Worm (Caenorhabditis elegans) whole organism, young adult: ENCODE measurements around the gene C29A12.6.

Source experiments
- B0019.2 ChIP-seq: fragments of 200-800 bp; sonication (Bioruptor generic); conservative IDR thresholded peaks from 2 replicates; pipeline ENCODE4 v1.3.6; 2022; ENCODE audit warnings: missing genetic modification reagents, missing genetic modification characterization, missing compliant biosample characterization
- B0336.3 ChIP-seq: fragments of 200-800 bp; sonication (Bioruptor generic); IDR thresholded peaks from 2 replicates; pipeline ENCODE4 v1.3.6; 2022; ENCODE audit warnings: missing genetic modification characterization, missing compliant biosample characterization
- F57A8.1 ChIP-seq: fragments of 200-800 bp; sonication (Bioruptor generic); optimal IDR thresholded peaks from 2 replicates; lab custom pipeline; 2018; ENCODE audit warnings: mild to moderate bottlenecking, missing genetic modification characterization, moderate library complexity, missing compliant biosample characterization
- K12H6.12 ChIP-seq: fragments of 200-800 bp; sonication (Bioruptor generic); optimal IDR thresholded peaks from 2 replicates; lab custom pipeline; 2018; ENCODE audit warnings: mild to moderate bottlenecking, missing genetic modification characterization, missing compliant biosample characterization
- T07F8.4 ChIP-seq: sonication (generic microtip); optimal IDR thresholded peaks from 2 replicates; lab custom pipeline; 2016; ENCODE audit warnings: mild to moderate bottlenecking, missing genetic modification characterization, moderate library complexity, missing compliant biosample characterization
- T26A5.8 ChIP-seq: sonication (generic microtip); optimal IDR thresholded peaks from 2 replicates; lab custom pipeline; 2016; ENCODE audit warnings: missing genetic modification characterization, missing compliant biosample characterization
- Y53F4B.3 ChIP-seq: fragments of 200-800 bp; sonication (Bioruptor generic); IDR thresholded peaks from 2 replicates; pipeline ENCODE4 v1.3.6; 2022; ENCODE audit warnings: missing genetic modification reagents, missing genetic modification characterization, missing compliant biosample characterization
- Y79H2A.3 ChIP-seq: fragments of 200-800 bp; sonication (Bioruptor generic); conservative IDR thresholded peaks from 2 replicates; pipeline ENCODE4 v1.3.6; 2022; ENCODE audit warnings: missing genetic modification reagents, missing genetic modification characterization, missing compliant biosample characterization
- Y95B8A.8 ChIP-seq: fragments of 200-800 bp; sonication (Bioruptor generic); IDR thresholded peaks from 2 replicates; pipeline ENCODE4 v1.3.6; 2022; ENCODE audit warnings: missing genetic modification reagents, missing genetic modification characterization, missing compliant biosample characterization
- ama-1 ChIP-seq, 3 experiments: fragments of 150-350 bp in 1 of 3; sonication (generic microtip) in 2 of 3; optimal IDR thresholded peaks; 2 replicates each; lab custom pipeline; 2014 to 2018; ENCODE audit warnings: missing biosample characterization in 2 of 3, missing genetic modification characterization in 2 of 3, missing genetic modification reagents in 2 of 3
- aptf-2 ChIP-seq: fragments of 200-800 bp; sonication (Bioruptor generic); conservative IDR thresholded peaks from 2 replicates; pipeline ENCODE4 v1.3.6; 2022; ENCODE audit warnings: missing genetic modification reagents, missing genetic modification characterization, missing compliant biosample characterization
- attf-5 ChIP-seq: fragments of 200-800 bp; sonication (Bioruptor generic); optimal IDR thresholded peaks from 2 replicates; lab custom pipeline; 2018; ENCODE audit warnings: mild to moderate bottlenecking, missing genetic modification characterization, missing compliant biosample characterization
- cebp-1 ChIP-seq, 2 experiments: fragments of 200-800 bp in 1 of 2; sonication (Bioruptor generic) in 1 of 2; sonication (generic microtip) in 1 of 2; IDR thresholded peaks in 1 of 2; optimal IDR thresholded peaks in 1 of 2; 2 replicates each; pipeline versions ENCODE4 v1.3.6 to Lab custom; 2017 to 2022; ENCODE audit warnings: missing compliant biosample characterization in 2 of 2, missing genetic modification characterization in 2 of 2, mild to moderate bottlenecking in 1 of 2, missing genetic modification reagents in 1 of 2, moderate library complexity in 1 of 2
- ceh-27 ChIP-seq: fragments of 200-800 bp; sonication (Bioruptor generic); optimal IDR thresholded peaks from 2 replicates; lab custom pipeline; 2018; ENCODE audit warnings: mild to moderate bottlenecking, missing genetic modification characterization, moderate library complexity, missing compliant biosample characterization
- ceh-40 ChIP-seq: fragments of 200-800 bp; sonication (Bioruptor generic); IDR thresholded peaks from 2 replicates; pipeline ENCODE4 v1.3.6; 2022; ENCODE audit warnings: missing genetic modification characterization, missing compliant biosample characterization
- ets-4 ChIP-seq: fragments of 200-800 bp; sonication (Bioruptor generic); optimal IDR thresholded peaks from 2 replicates; lab custom pipeline; 2018; ENCODE audit warnings: mild to moderate bottlenecking, missing genetic modification characterization, missing compliant biosample characterization
- fkh-3 ChIP-seq: sonication (generic microtip); optimal IDR thresholded peaks from 2 replicates; lab custom pipeline; 2016; ENCODE audit warnings: mild to moderate bottlenecking, missing genetic modification characterization, missing compliant biosample characterization
- him-1 ChIP-seq: sonication (generic microtip); optimal IDR thresholded peaks from 2 replicates; lab custom pipeline; 2016; ENCODE audit warnings: missing genotype, missing genetic modification reagents, missing genetic modification characterization, missing compliant biosample characterization
- hlh-12 ChIP-seq: sonication (generic microtip); optimal IDR thresholded peaks from 2 replicates; lab custom pipeline; 2016; ENCODE audit warnings: missing genetic modification characterization, missing compliant biosample characterization
- hmg-20 ChIP-seq: fragments of 200-800 bp; sonication (Bioruptor generic); IDR thresholded peaks from 2 replicates; pipeline ENCODE4 v1.3.6; 2022; ENCODE audit warnings: missing genetic modification reagents, missing genetic modification characterization, missing compliant biosample characterization
- hsf-1 ChIP-seq: fragments of 200-800 bp; sonication (Bioruptor generic); IDR thresholded peaks from 2 replicates; pipeline ENCODE4 v1.3.6; 2022; ENCODE audit warnings: missing genetic modification reagents, missing genetic modification characterization, missing compliant biosample characterization
- lag-1 ChIP-seq: fragments of 200-800 bp; sonication (Bioruptor generic); IDR thresholded peaks from 2 replicates; pipeline ENCODE4 v1.3.6; 2022; ENCODE audit warnings: missing genetic modification reagents, missing genetic modification characterization, missing compliant biosample characterization
- let-607 ChIP-seq, 2 experiments: fragments of 200-800 bp in 1 of 2; sonication (Bioruptor generic) in 1 of 2; sonication (generic microtip) in 1 of 2; optimal IDR thresholded peaks; 2 replicates each; lab custom pipeline; 2016 to 2018; ENCODE audit warnings: mild to moderate bottlenecking in 2 of 2, missing compliant biosample characterization in 2 of 2, missing genetic modification characterization in 2 of 2, moderate library complexity in 2 of 2, missing genotype in 1 of 2
- lin-26 ChIP-seq: fragments of 200-800 bp; sonication (Bioruptor generic); IDR thresholded peaks from 2 replicates; pipeline ENCODE4 v1.3.6; 2022; ENCODE audit warnings: missing genetic modification reagents, missing genetic modification characterization, missing compliant biosample characterization
- madf-8 ChIP-seq: fragments of 200-800 bp; sonication (Bioruptor generic); conservative IDR thresholded peaks from 2 replicates; pipeline ENCODE4 v1.3.6; 2022; ENCODE audit warnings: missing genetic modification reagents, missing genetic modification characterization, missing compliant biosample characterization
- nfyb-1 ChIP-seq: fragments of 200-800 bp; sonication (Bioruptor generic); IDR thresholded peaks from 2 replicates; pipeline ENCODE4 v1.3.6; 2022; ENCODE audit warnings: missing genetic modification reagents, missing genetic modification characterization, missing compliant biosample characterization
- nhr-179 ChIP-seq: sonication (generic microtip); optimal IDR thresholded peaks from 2 replicates; lab custom pipeline; 2016; ENCODE audit warnings: mild to moderate bottlenecking, missing genetic modification characterization, missing compliant biosample characterization
- nhr-27 ChIP-seq: fragments of 200-800 bp; sonication (Bioruptor generic); optimal IDR thresholded peaks from 2 replicates; lab custom pipeline; 2018; ENCODE audit warnings: mild to moderate bottlenecking, missing genetic modification characterization, moderate library complexity, missing compliant biosample characterization
- rcor-1 ChIP-seq: fragments of 200-800 bp; sonication (Bioruptor generic); IDR thresholded peaks from 2 replicates; pipeline ENCODE4 v1.3.6; 2022; ENCODE audit warnings: missing genetic modification reagents, missing genetic modification characterization, missing compliant biosample characterization
- rec-8 ChIP-seq, 2 experiments: sonication (generic microtip); optimal IDR thresholded peaks; 2 replicates each; lab custom pipeline; 2016; ENCODE audit warnings: mild to moderate bottlenecking in 2 of 2, missing genetic modification characterization in 2 of 2, missing genetic modification reagents in 2 of 2, missing genotype in 2 of 2, missing biosample characterization in 1 of 2, missing compliant biosample characterization in 1 of 2, moderate library complexity in 1 of 2
- repo-1 ChIP-seq: sonication (generic microtip); optimal IDR thresholded peaks from 2 replicates; lab custom pipeline; 2017; ENCODE audit warnings: mild to moderate bottlenecking, missing genetic modification characterization, missing compliant biosample characterization
- rpc-1 ChIP-seq, 2 experiments: fragments of 150-350 bp in 1 of 2; sonication (generic microtip) in 1 of 2; optimal IDR thresholded peaks; 2 replicates each; lab custom pipeline; 2014 to 2018; ENCODE audit warnings: missing biosample characterization in 1 of 2, missing genetic modification characterization in 1 of 2, missing genetic modification reagents in 1 of 2, missing genotype in 1 of 2
- snpc-1.1 ChIP-seq: sonication (generic microtip); optimal IDR thresholded peaks from 2 replicates; lab custom pipeline; 2017; ENCODE audit warnings: missing genetic modification characterization, mild to moderate bottlenecking, missing compliant biosample characterization, antibody characterized with exemption, moderate library complexity, missing genotype, missing genetic modification reagents; ENCODE audit not compliant: insufficient read depth
- snpc-1.3 ChIP-seq: sonication (generic microtip); optimal IDR thresholded peaks from 2 replicates; lab custom pipeline; 2017; ENCODE audit warnings: missing genetic modification characterization, mild to moderate bottlenecking, missing compliant biosample characterization, antibody characterized with exemption, moderate library complexity, missing genotype, missing genetic modification reagents; ENCODE audit not compliant: insufficient read depth
- somi-1 ChIP-seq: fragments of 200-800 bp; sonication (Bioruptor generic); optimal IDR thresholded peaks from 2 replicates; lab custom pipeline; 2018; ENCODE audit warnings: mild to moderate bottlenecking, missing genetic modification characterization, missing compliant biosample characterization
- tbx-9 ChIP-seq: sonication (generic microtip); optimal IDR thresholded peaks from 2 replicates; lab custom pipeline; 2016; ENCODE audit warnings: borderline replicate concordance, missing genetic modification characterization, inconsistent platforms, missing compliant biosample characterization
- zim-3 ChIP-seq: sonication (generic microtip); optimal IDR thresholded peaks from 2 replicates; lab custom pipeline; 2017; ENCODE audit warnings: mild to moderate bottlenecking, missing genetic modification characterization, moderate library complexity, missing compliant biosample characterization
- ztf-22 ChIP-seq: fragments of 200-800 bp; sonication (Bioruptor generic); optimal IDR thresholded peaks from 2 replicates; lab custom pipeline; 2018; ENCODE audit warnings: mild to moderate bottlenecking, missing genetic modification characterization, moderate library complexity, missing compliant biosample characterization
- ztf-25 ChIP-seq: fragments of 200-800 bp; sonication (Bioruptor generic); IDR thresholded peaks from 2 replicates; pipeline ENCODE4 v1.3.6; 2022; ENCODE audit warnings: missing genetic modification reagents, missing genetic modification characterization, missing compliant biosample characterization
- ztf-26 ChIP-seq: sonication (generic microtip); optimal IDR thresholded peaks from 2 replicates; lab custom pipeline; 2017; ENCODE audit warnings: missing genetic modification characterization, missing compliant biosample characterization
- ztf-6 ChIP-seq: fragments of 200-800 bp; sonication (Bioruptor generic); IDR thresholded peaks from 2 replicates; pipeline ENCODE4 v1.3.6; 2022; ENCODE audit warnings: missing genetic modification reagents, missing genetic modification characterization, missing compliant biosample characterization

C29A12.6 gene

DNA sequence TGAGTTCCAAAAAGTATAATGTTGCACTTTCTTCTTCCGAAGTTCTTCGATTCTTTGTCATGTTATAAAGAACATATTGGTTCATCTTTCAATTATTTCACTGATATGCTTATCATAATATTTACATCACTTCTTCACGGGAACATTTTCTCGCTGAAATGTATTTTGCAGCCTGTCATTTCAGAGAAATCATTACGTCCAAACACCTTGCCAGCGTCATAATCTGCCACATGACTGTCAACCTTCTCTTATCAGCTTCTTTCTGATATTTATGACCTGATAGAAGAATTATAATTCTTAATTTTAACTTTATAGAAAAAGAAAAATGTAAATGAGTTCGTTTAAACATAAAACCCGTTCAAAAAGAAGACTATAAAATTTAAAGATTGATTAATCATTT is 44.9 kb upstream of the C29A12.6 start (continued):
- TF ChIP-seq nfyb-1 (GFP tag; lab: Robert Waterston, UW) (0 out of 2 replicates have a peak, but pooled peaks have one; percentile 17), aptf-2 (GFP tag; lab: Robert Waterston, UW) (no peak), lag-1 (GFP tag; lab: Robert Waterston, UW) (no peak), hsf-1 (no peak), madf-8 (GFP tag; lab: Robert Waterston, UW) (no peak), zim-3 (tag; lab: Kevin White, UChicago) (no peak), ztf-26 (tag; lab: Kevin White, UChicago) (no peak), T26A5.8 (tag; lab: Kevin White, UChicago) (no peak), rcor-1 (no peak), rpc-1 (optimal IDR thresholded peaks at IDR 0.05; lab: Kevin White, UChicago) (no peak), rpc-1 (tag; optimal IDR thresholded peaks at IDR 0.05; lab: Kevin White, UChicago) (no peak), F57A8.1 (GFP tag; lab: Kevin White, UChicago) (no peak), rec-8 (tag; optimal IDR thresholded peaks at IDR 0.05; lab: Kevin White, UChicago) (no peak), ceh-27 (no peak), snpc-1.3 (tag; lab: Kevin White, UChicago) (no peak), ama-1 (optimal IDR thresholded peaks at IDR 0.05; lab: Kevin White, UChicago) (no peak), ama-1 (GFP tag; optimal IDR thresholded peaks at IDR 0.05; lab: Kevin White, UChicago) (no peak), snpc-1.1 (tag; lab: Kevin White, UChicago) (no peak), repo-1 (tag; lab: Kevin White, UChicago) (no peak), K12H6.12 (no peak), B0336.3 (GFP tag; lab: Robert Waterston, UW) (no peak), cebp-1 (GFP tag; IDR thresholded peaks at IDR 0.05; lab: Robert Waterston, UW) (no peak), cebp-1 (tag; optimal IDR thresholded peaks at IDR 0.05; lab: Kevin White, UChicago) (peak; percentile 42), nhr-179 (tag; lab: Kevin White, UChicago) (no peak), B0019.2 (GFP tag; lab: Robert Waterston, UW) (no peak), ceh-40 (no peak), Y79H2A.3 (GFP tag; lab: Robert Waterston, UW) (no peak), ztf-22 (GFP tag; lab: Kevin White, UChicago) (peak; percentile 90), ztf-25 (no peak), fkh-3 (no peak), lin-26 (no peak), hmg-20 (GFP tag; lab: Robert Waterston, UW) (no peak), tbx-9 (no peak), him-1 (tag; lab: Kevin White, UChicago) (no peak), ets-4 (GFP tag; lab: Kevin White, UChicago) (peak; percentile 24), hlh-12 (tag; lab: Kevin White, UChicago) (no peak), somi-1 (GFP tag; lab: Kevin White, UChicago) (no peak), nhr-27 (tag; lab: Kevin White, UChicago) (no peak), let-607 (tag; optimal IDR thresholded peaks at IDR 0.05; lab: Kevin White, UChicago) (peak in 1 of 2 experiments; percentile 73), Y95B8A.8 (GFP tag; lab: Robert Waterston, UW) (no peak), Y53F4B.3 (GFP tag; lab: Robert Waterston, UW) (no peak), ztf-6 (GFP tag; lab: Robert Waterston, UW) (no peak), attf-5 (GFP tag; lab: Kevin White, UChicago) (no peak), T07F8.4 (tag; lab: Kevin White, UChicago) (no peak)
